Fruit fly (Drosophila melanogaster) whole organism, adult: Measurements from ENCODE around the gene CG44838.

Experiments used
- CG11617 ChIP-seq: fragments of 200-800 bp; sonication (Bioruptor generic); optimal IDR thresholded peaks from 2 replicates; lab custom pipeline; 2017; ENCODE audit warnings: mild to moderate bottlenecking, missing biosample characterization, missing genetic modification reagents, missing genetic modification characterization
- CG12768 ChIP-seq: fragments of 200-800 bp; sonication (Bioruptor generic); optimal IDR thresholded peaks from 2 replicates; lab custom pipeline; 2017; ENCODE audit warnings: missing biosample characterization, missing genetic modification characterization, mild to moderate bottlenecking, moderate library complexity, missing genetic modification reagents
- CG14711 ChIP-seq: fragments of 200-800 bp; sonication (Bioruptor generic); optimal IDR thresholded peaks from 2 replicates; lab custom pipeline; 2018; ENCODE audit warnings: missing biosample characterization, mild to moderate bottlenecking, missing genetic modification characterization, moderate library complexity
- CG1620 ChIP-seq: fragments of 200-800 bp; sonication (Bioruptor generic); optimal IDR thresholded peaks from 2 replicates; lab custom pipeline; 2016; ENCODE audit warnings: missing biosample characterization, missing genetic modification characterization
- CG33017 ChIP-seq: fragments of 200-800 bp; sonication (Bioruptor generic); optimal IDR thresholded peaks from 2 replicates; lab custom pipeline; 2018; ENCODE audit warnings: missing biosample characterization, mild to moderate bottlenecking, missing genetic modification characterization, moderate library complexity
- CG5204 ChIP-seq: fragments of 200-800 bp; sonication (Bioruptor generic); optimal IDR thresholded peaks from 2 replicates; lab custom pipeline; 2016; ENCODE audit warnings: missing biosample characterization, missing genetic modification characterization
- CG7045 ChIP-seq: fragments of 200-800 bp; sonication (Bioruptor generic); optimal IDR thresholded peaks from 2 replicates; lab custom pipeline; 2017; ENCODE audit warnings: missing biosample characterization, mild to moderate bottlenecking, missing genetic modification characterization
- CG7101 ChIP-seq: fragments of 200-800 bp; sonication (Bioruptor generic); optimal IDR thresholded peaks from 2 replicates; lab custom pipeline; 2018; ENCODE audit warnings: missing biosample characterization, mild to moderate bottlenecking, missing genetic modification characterization, moderate library complexity
- Clk ChIP-seq: fragments of 200-800 bp; sonication (Bioruptor generic); optimal IDR thresholded peaks from 2 replicates; lab custom pipeline; 2017; ENCODE audit warnings: missing biosample characterization, missing genetic modification characterization
- Crg-1 ChIP-seq: fragments of 200-800 bp; sonication (Bioruptor generic); optimal IDR thresholded peaks from 2 replicates; lab custom pipeline; 2016; ENCODE audit warnings: missing biosample characterization, missing genetic modification characterization
- Hr96 ChIP-seq: fragments of 200-800 bp; sonication (Bioruptor generic); optimal IDR thresholded peaks from 2 replicates; lab custom pipeline; 2016; ENCODE audit warnings: missing biosample characterization, missing genetic modification characterization
- Mnt ChIP-seq: fragments of 200-800 bp; sonication (Bioruptor generic); optimal IDR thresholded peaks from 2 replicates; lab custom pipeline; 2016; ENCODE audit warnings: missing biosample characterization, mild to moderate bottlenecking, missing genetic modification characterization
- bab1 ChIP-seq: fragments of 200-800 bp; sonication (Bioruptor generic); optimal IDR thresholded peaks from 3 replicates; lab custom pipeline; 2019; ENCODE audit warnings: missing biosample characterization, mild to moderate bottlenecking, missing genetic modification characterization, moderate library complexity
- cic ChIP-seq: fragments of 200-800 bp; sonication (Bioruptor generic); optimal IDR thresholded peaks from 2 replicates; lab custom pipeline; 2017; ENCODE audit warnings: missing biosample characterization, mild to moderate bottlenecking, missing genetic modification characterization, moderate library complexity
- cnc ChIP-seq, 2 experiments: fragments of >200 bp; optimal IDR thresholded peaks; 2 replicates each; lab custom pipeline; 2017
- kay ChIP-seq: fragments of 200-800 bp; sonication (Bioruptor generic); peaks from one replicate; lab custom pipeline; 2016; ENCODE audit warnings: missing biosample characterization, missing genetic modification characterization, borderline replicate concordance
- ovo ChIP-seq: fragments of 200-800 bp; sonication (Bioruptor generic); optimal IDR thresholded peaks from 2 replicates; lab custom pipeline; 2016; ENCODE audit warnings: missing biosample characterization, missing genetic modification characterization
- pad ChIP-seq: fragments of 200-800 bp; sonication (Bioruptor generic); optimal IDR thresholded peaks from 3 replicates; lab custom pipeline; 2017; ENCODE audit warnings: missing biosample characterization, missing genetic modification characterization, mild to moderate bottlenecking, moderate library complexity, missing genetic modification reagents
- tj ChIP-seq: fragments of 200-800 bp; sonication (Bioruptor generic); optimal IDR thresholded peaks from 3 replicates; lab custom pipeline; 2017; ENCODE audit warnings: missing biosample characterization, mild to moderate bottlenecking, missing genetic modification characterization, moderate library complexity
- toe ChIP-seq: fragments of 200-800 bp; sonication (Bioruptor generic); optimal IDR thresholded peaks from 2 replicates; lab custom pipeline; 2016; ENCODE audit warnings: missing biosample characterization, missing genetic modification characterization

The CG44838 gene

dm6 chr3L:9511287-9512256, 50.7 kb downstream of the CG44838 start, which contains the start of gene RpS9:
RpS9 (minus strand) TSS chr3L:9511531.
- TF ChIP-seq CG12768 (GFP tag; lab: Kevin White, UChicago) (peak; percentile 56), CG7045 (GFP tag; lab: Kevin White, UChicago) (no peak), CG5204 (GFP tag; lab: Kevin White, UChicago) (no peak), tj (GFP tag; lab: Kevin White, UChicago) (peak; percentile 18), cic (no peak), Mnt (peak; percentile 38), CG14711 (peak; percentile 36), Crg-1 (GFP tag; lab: Kevin White, UChicago) (no peak), CG1620 (GFP tag; lab: Kevin White, UChicago) (no peak), ovo (GFP tag; lab: Kevin White, UChicago) (no peak), cnc (optimal IDR thresholded peaks at IDR 0.05; lab: Kevin White, UChicago) (no peak), toe (GFP tag; lab: Kevin White, UChicago) (peak; percentile 12), pad (peak; percentile 95), Clk (no peak), Hr96 (peak; percentile 46), CG7101 (tag; lab: Kevin White, UChicago) (peak; percentile 51), bab1 (peak; percentile 68), kay (peak; percentile 46), CG11617 (GFP tag; lab: Kevin White, UChicago) (peak; percentile 34), CG33017 (tag; lab: Kevin White, UChicago) (peak; percentile 34)

DNA sequence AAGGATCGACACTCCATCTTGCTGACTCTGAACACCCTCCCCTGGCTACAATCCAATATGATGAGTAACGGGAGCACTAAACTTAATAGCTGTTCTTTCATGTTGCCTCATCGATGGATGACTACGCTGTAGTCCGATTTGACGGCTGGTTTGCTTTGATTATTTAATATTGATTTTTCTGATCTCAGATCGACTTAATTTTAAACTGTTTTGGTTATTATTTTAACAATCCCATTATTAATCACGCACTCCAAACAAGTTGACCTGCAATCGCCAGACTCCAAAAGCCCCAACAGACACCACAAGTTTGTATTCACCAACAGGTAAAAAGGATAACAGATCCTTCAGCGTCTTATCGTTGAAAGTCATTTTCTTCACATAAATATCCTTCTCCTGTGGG, 51.7 kb downstream of the CG44838 start, which contains the start of gene CG33703:
CG33703 (minus strand) TSS at position 101 of the 400 bp plus-strand sequence.
- no peak for TF ChIP-seq tj (GFP tag; lab: Kevin White, UChicago)
- TF ChIP-seq Hr96: no peak
- TF ChIP-seq kay: peak; percentile 29
- no peak for TF ChIP-seq CG14711

DNA sequence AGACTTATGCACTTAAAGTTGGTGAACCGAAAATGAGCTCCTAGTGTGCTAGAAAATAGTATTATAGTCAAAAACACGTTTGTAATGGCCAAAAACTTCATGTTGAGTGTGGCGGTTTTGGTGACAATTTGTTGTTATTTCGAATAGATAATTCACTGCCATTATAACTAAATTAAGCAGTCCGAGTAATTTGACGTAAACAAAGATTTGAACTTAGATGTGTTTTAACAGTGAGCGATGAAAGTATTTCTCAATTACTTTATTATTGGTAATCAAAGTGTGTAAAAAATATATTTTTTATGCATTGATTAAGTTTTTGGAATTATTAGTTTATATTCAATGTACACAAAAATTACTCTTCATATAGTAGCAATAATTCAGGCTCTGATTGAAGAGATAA, 52.5 kb downstream of the CG44838 start, which contains the start of gene CG33702:
CG33702 (minus strand) TSS at position 101 of the 400 bp plus-strand sequence.
- TF ChIP-seq CG5204 (GFP tag; lab: Kevin White, UChicago) (no peak), cic (no peak)
